Worm (Caenorhabditis elegans): ENCODE data around the gene dlat-1.

The dlat-1 gene

ce11 chrV:14411989-14412388 is 35.1 kb downstream of the dlat-1 start (continued):
- TF ChIP-seq egrh-3 (GFP tag; IDR thresholded peaks at IDR 0.05) (no peak), unc-62 (GFP tag; optimal IDR thresholded peaks at IDR 0.05) (no peak), Y56A3A.18 (GFP tag; IDR thresholded peaks at IDR 0.05) (no peak), T26A5.8 (tag; optimal IDR thresholded peaks at IDR 0.05) (no peak), hmg-20 (GFP tag; IDR thresholded peaks at IDR 0.05) (no peak), Y53F4B.3 (GFP tag; IDR thresholded peaks at IDR 0.05) (no peak), unc-130 (GFP tag; optimal IDR thresholded peaks at IDR 0.05) (no peak), xnd-1 (tag; optimal IDR thresholded peaks at IDR 0.05) (no peak), snpc-1.3 (tag; optimal IDR thresholded peaks at IDR 0.05; ENCODE audit: insufficient read depth) (no peak), snpc-4 (GFP tag; optimal IDR thresholded peaks at IDR 0.05) (no peak), snpc-4 (tag; optimal IDR thresholded peaks at IDR 0.05) (peak in 1 of 4 experiments; percentile 25), hsf-1 (GFP tag; IDR thresholded peaks at IDR 0.05) (0 out of 2 replicates have a peak, but pooled peaks have one; percentile 32), attf-3 (GFP tag; conservative IDR thresholded peaks at IDR 0.05) (no peak), nfya-2 (GFP tag; IDR thresholded peaks at IDR 0.05) (no peak), let-526 (GFP tag; IDR thresholded peaks at IDR 0.05) (no peak), dpff-1 (tag; optimal IDR thresholded peaks at IDR 0.05) (no peak), ceh-40 (GFP tag; IDR thresholded peaks at IDR 0.05) (no peak), chd-7 (tag; optimal IDR thresholded peaks at IDR 0.05) (no peak), nfyb-1 (GFP tag; IDR thresholded peaks at IDR 0.05) (0 out of 2 replicates have a peak, but pooled peaks have one; percentile 40), pha-4 (tag; optimal IDR thresholded peaks at IDR 0.05) (no peak), nhr-179 (tag; optimal IDR thresholded peaks at IDR 0.05) (no peak), B0336.3 (GFP tag; IDR thresholded peaks at IDR 0.05) (no peak), tlf-1 (GFP tag; optimal IDR thresholded peaks at IDR 0.05) (peak; percentile 0), F10E7.11 (tag; optimal IDR thresholded peaks at IDR 0.05) (no peak), F39B2.1 (GFP tag; IDR thresholded peaks at IDR 0.05) (no peak), Y95B8A.8 (GFP tag; IDR thresholded peaks at IDR 0.05) (no peak), F49E8.2 (tag; optimal IDR thresholded peaks at IDR 0.05; ENCODE audit: insufficient read depth) (peak; percentile 22), somi-1 (GFP tag; optimal IDR thresholded peaks at IDR 0.05) (no peak)

ce11 chrV:14409905-14410304 is 37.2 kb downstream of the dlat-1 start:
- TF ChIP-seq cebp-2 (GFP tag; IDR thresholded peaks at IDR 0.05) = 0 out of 2 replicates have a peak, but pooled peaks have one; percentile 13
- no peak for TF ChIP-seq cebp-1 (GFP tag; IDR thresholded peaks at IDR 0.05)
- TF ChIP-seq cebp-1 (tag; optimal IDR thresholded peaks at IDR 0.05) = peak; percentile 87
- no peak for TF ChIP-seq hrde-1 (tag; optimal IDR thresholded peaks at IDR 0.05; ENCODE audit: borderline replicate concordance)
- TF ChIP-seq egl-18 (GFP tag; IDR thresholded peaks at IDR 0.05) = no peak
- TF ChIP-seq snpc-4 (GFP tag; optimal IDR thresholded peaks at IDR 0.05) = no peak
- TF ChIP-seq snpc-4 (tag; optimal IDR thresholded peaks at IDR 0.05) = peak in 2 of 4 experiments; percentile 85

- TF ChIP-seq repo-1 (tag; optimal IDR thresholded peaks at IDR 0.05) (no peak), ama-1 (optimal IDR thresholded peaks at IDR 0.05) (no peak), ama-1 (GFP tag; optimal IDR thresholded peaks at IDR 0.05) (no peak), aptf-2 (GFP tag; conservative IDR thresholded peaks at IDR 0.05) (no peak), lin-54 (GFP tag; optimal IDR thresholded peaks at IDR 0.05) (no peak), rpc-1 (optimal IDR thresholded peaks at IDR 0.05) (no peak), rpc-1 (tag; optimal IDR thresholded peaks at IDR 0.05) (no peak), F33H1.4 (GFP tag; IDR thresholded peaks at IDR 0.05) (no peak), aptf-3 (GFP tag; IDR thresholded peaks at IDR 0.05) (no peak), D2030.7 (GFP tag; IDR thresholded peaks at IDR 0.05) (no peak), C17E4.6 (GFP tag; IDR thresholded peaks at IDR 0.05) (no peak), hlh-12 (tag; optimal IDR thresholded peaks at IDR 0.05) (no peak), nhr-179 (tag; optimal IDR thresholded peaks at IDR 0.05) (no peak), ztf-18 (tag; optimal IDR thresholded peaks at IDR 0.05) (no peak), Y95B8A.8 (GFP tag; IDR thresholded peaks at IDR 0.05) (no peak), attf-6 (GFP tag; IDR thresholded peaks at IDR 0.05) (no peak), unc-130 (GFP tag; optimal IDR thresholded peaks at IDR 0.05) (no peak), tbp1 (GFP tag; optimal IDR thresholded peaks at IDR 0.05) (no peak), snpc-4 (GFP tag; optimal IDR thresholded peaks at IDR 0.05) (no peak), snpc-4 (tag; optimal IDR thresholded peaks at IDR 0.05) (no peak), egl-18 (GFP tag; IDR thresholded peaks at IDR 0.05) (no peak)
Observed at ce11 chrV:14408774-14409173, 38.3 kb downstream of the dlat-1 start, which contains the start of gene gnrr-2. Gene gnrr-2 (plus strand): TSS chrV:14409074.
